Fruit fly (Drosophila melanogaster) whole organism, wandering third instar larva: Measurements from ENCODE around the gene Apt1.

ENCODE experiments used
- Abd-B ChIP-seq: fragments of >200 bp; optimal IDR thresholded peaks from 2 replicates; lab custom pipeline; 2017; ENCODE audit warnings: missing biosample characterization, missing genetic modification characterization
- CG9705 ChIP-seq: fragments of 200-800 bp; sonication (Bioruptor generic); optimal IDR thresholded peaks from 2 replicates; lab custom pipeline; 2018; ENCODE audit warnings: missing biosample characterization, mild to moderate bottlenecking, missing genetic modification characterization
- Dfd ChIP-seq: fragments of >200 bp; optimal IDR thresholded peaks from 2 replicates; lab custom pipeline; 2017; ENCODE audit warnings: missing biosample characterization, missing genetic modification characterization
- Dif ChIP-seq: fragments of 200-275, 200-300 bp; sonication (Bioruptor generic); optimal IDR thresholded peaks from 2 replicates; lab custom pipeline; 2018; ENCODE audit warnings: missing biosample characterization, missing genetic modification characterization; ENCODE audit not compliant: partially characterized antibody
- GATAd ChIP-seq: sonication (Bioruptor generic); optimal IDR thresholded peaks from 2 replicates; lab custom pipeline; 2016; ENCODE audit warnings: missing biosample characterization, missing genetic modification characterization
- HLH106 ChIP-seq: fragments of 200-800 bp; optimal IDR thresholded peaks from 3 replicates; lab custom pipeline; 2019; ENCODE audit warnings: missing biosample characterization, mild to moderate bottlenecking, missing genetic modification characterization, moderate library complexity
- Hnf4 ChIP-seq: fragments of 200-800 bp; sonication (Bioruptor generic); optimal IDR thresholded peaks from 2 replicates; lab custom pipeline; 2016; ENCODE audit warnings: missing biosample characterization, mild to moderate bottlenecking, missing genetic modification characterization
- Hr78 ChIP-seq: fragments of >200 bp; optimal IDR thresholded peaks from 2 replicates; lab custom pipeline; 2017; ENCODE audit warnings: missing biosample characterization, missing genetic modification characterization
- Hr83 ChIP-seq: fragments of 200-300 bp; sonication (Bioruptor generic); optimal IDR thresholded peaks from 2 replicates; lab custom pipeline; 2016; ENCODE audit warnings: missing biosample characterization, mild to moderate bottlenecking, missing genetic modification characterization, moderate library complexity; ENCODE audit not compliant: poor library complexity, severe bottlenecking
- Jra ChIP-seq: sonication (Bioruptor generic); optimal IDR thresholded peaks from 2 replicates; lab custom pipeline; 2016; ENCODE audit warnings: missing biosample characterization, missing genetic modification characterization
- Mio ChIP-seq: sonication (Bioruptor generic); optimal IDR thresholded peaks from 2 replicates; lab custom pipeline; 2016; ENCODE audit warnings: missing biosample characterization, missing genetic modification characterization
- Myc ChIP-seq: fragments of >200 bp; optimal IDR thresholded peaks from 2 replicates; lab custom pipeline; 2017
- N ChIP-seq: fragments of >200 bp; optimal IDR thresholded peaks from 2 replicates; lab custom pipeline; 2018; ENCODE audit warnings: missing biosample characterization, missing external identifiers, missing genetic modification characterization
- OdsH ChIP-seq: fragments of 200-800 bp; sonication (Bioruptor generic); optimal IDR thresholded peaks from 2 replicates; lab custom pipeline; 2016; ENCODE audit warnings: missing biosample characterization, mild to moderate bottlenecking, missing genetic modification characterization
- Rel ChIP-seq, 2 experiments: fragments of 200-800 bp; sonication (Bioruptor generic) in 1 of 2; optimal IDR thresholded peaks; 2 replicates in 1 of 2; 3 replicates in 1 of 2; lab custom pipeline; 2016 to 2019; ENCODE audit warnings: mild to moderate bottlenecking in 2 of 2, missing biosample characterization in 2 of 2, missing genetic modification characterization in 2 of 2, moderate library complexity in 1 of 2
- Sp1 ChIP-seq: fragments of 200-800 bp; sonication (Bioruptor generic); optimal IDR thresholded peaks from 3 replicates; lab custom pipeline; 2019; ENCODE audit warnings: missing biosample characterization, mild to moderate bottlenecking, missing genetic modification characterization, moderate library complexity
- Vsx2 ChIP-seq: fragments of 200-300, 225-300 bp; sonication (Bioruptor generic); optimal IDR thresholded peaks from 2 replicates; lab custom pipeline; 2018; ENCODE audit warnings: missing biosample characterization, missing genetic modification characterization; ENCODE audit not compliant: partially characterized antibody
- br ChIP-seq: fragments of 200-800 bp; sonication (Bioruptor generic); optimal IDR thresholded peaks from 2 replicates; lab custom pipeline; 2016; ENCODE audit warnings: missing biosample characterization, missing genetic modification characterization
- brk ChIP-seq: fragments of 200-800 bp; sonication (Bioruptor generic); optimal IDR thresholded peaks from 2 replicates; lab custom pipeline; 2016; ENCODE audit warnings: missing biosample characterization, mild to moderate bottlenecking, missing genetic modification characterization
- dl ChIP-seq, 2 experiments: fragments of 175-275, 200-275 bp in 1 of 2; fragments of 200-275 bp in 1 of 2; sonication (Bioruptor generic); optimal IDR thresholded peaks; lab custom pipeline; 2018; ENCODE audit warnings: mild to moderate bottlenecking in 2 of 2, missing biosample characterization in 2 of 2, missing genetic modification characterization in 2 of 2, moderate library complexity in 2 of 2; ENCODE audit not compliant: partially characterized antibody in 2 of 2, insufficient read depth in 1 of 2
- ey ChIP-seq: fragments of 200-800 bp; sonication (Bioruptor generic); optimal IDR thresholded peaks from 2 replicates; lab custom pipeline; 2016; ENCODE audit warnings: missing biosample characterization, missing genetic modification characterization
- foxo ChIP-seq, 2 experiments: fragments of 200-800 bp; sonication (Bioruptor generic); optimal IDR thresholded peaks; 2 replicates in 1 of 2; 3 replicates in 1 of 2; lab custom pipeline; 2016 to 2017; ENCODE audit warnings: missing biosample characterization in 2 of 2, missing genetic modification characterization in 2 of 2
- fru ChIP-seq: fragments of 200-800 bp; sonication (Bioruptor generic); optimal IDR thresholded peaks from 3 replicates; lab custom pipeline; 2016; ENCODE audit warnings: missing biosample characterization, mild to moderate bottlenecking, missing genetic modification characterization
- h ChIP-seq: fragments of 200-800 bp; sonication (Bioruptor generic); optimal IDR thresholded peaks from 3 replicates; lab custom pipeline; 2016; ENCODE audit warnings: missing biosample characterization, mild to moderate bottlenecking, missing genetic modification characterization
- jim ChIP-seq: fragments of 175-275, 200-325 bp; sonication (Bioruptor generic); optimal IDR thresholded peaks from 2 replicates; lab custom pipeline; 2016; ENCODE audit warnings: missing biosample characterization, mild to moderate bottlenecking, missing genetic modification characterization
- pan ChIP-seq: fragments of >200 bp; optimal IDR thresholded peaks from 2 replicates; lab custom pipeline; 2017
- psq ChIP-seq: fragments of 200-800 bp; sonication (Bioruptor generic); optimal IDR thresholded peaks from 3 replicates; lab custom pipeline; 2017; ENCODE audit warnings: missing biosample characterization, mild to moderate bottlenecking, missing genetic modification characterization, moderate library complexity
- rgr ChIP-seq: fragments of 200-800 bp; sonication (Bioruptor generic); optimal IDR thresholded peaks from 3 replicates; lab custom pipeline; 2016; ENCODE audit warnings: missing biosample characterization, mild to moderate bottlenecking, missing genetic modification characterization
- sage ChIP-seq: fragments of 200-800 bp; sonication (Bioruptor generic); optimal IDR thresholded peaks from 2 replicates; lab custom pipeline; 2016; ENCODE audit warnings: missing biosample characterization, mild to moderate bottlenecking, missing genetic modification characterization
- sv ChIP-seq: fragments of 200-800 bp; sonication (Bioruptor generic); optimal IDR thresholded peaks from 3 replicates; lab custom pipeline; 2016; ENCODE audit warnings: missing biosample characterization, missing genetic modification characterization
- tai ChIP-seq: sonication (Bioruptor generic); optimal IDR thresholded peaks from 2 replicates; lab custom pipeline; 2016; ENCODE audit warnings: missing biosample characterization, missing genetic modification characterization
- usp ChIP-seq: fragments of >200 bp; optimal IDR thresholded peaks from 2 replicates; lab custom pipeline; 2017; ENCODE audit warnings: missing biosample characterization, missing genetic modification characterization
- woc ChIP-seq: sonication (Bioruptor generic); optimal IDR thresholded peaks from 2 replicates; lab custom pipeline; 2016; ENCODE audit warnings: missing biosample characterization, mild to moderate bottlenecking, missing genetic modification characterization

The Apt1 gene

dm6 chr3L:11580919-11581318 lies 46.9 kb upstream of the Apt1 start, which contains the start of gene CG43391:
CG43391 (minus strand) TSS chr3L:11581019.
- no peak for TF ChIP-seq Myc (lab: Kevin White, UChicago)

- TF ChIP-seq rgr (GFP tag; lab: Kevin White, UChicago) (no peak), tai (GFP tag; lab: Kevin White, UChicago) (no peak), Abd-B (GFP tag; lab: Kevin White, UChicago) (no peak), Sp1 (GFP tag; lab: Kevin White, UChicago) (no peak), foxo (GFP tag; optimal IDR thresholded peaks at IDR 0.05; lab: Kevin White, UChicago) (no peak), Jra (no peak), dl (GFP tag; optimal IDR thresholded peaks at IDR 0.05; lab: Kevin White, UChicago; ENCODE audit: insufficient read depth in 1 of 2, partially characterized antibody in 2 of 2) (no peak), Rel (GFP tag; optimal IDR thresholded peaks at IDR 0.05; lab: Kevin White, UChicago) (no peak), Rel (tag; optimal IDR thresholded peaks at IDR 0.05; lab: Kevin White, UChicago) (no peak), fru (GFP tag; lab: Kevin White, UChicago) (no peak), GATAd (GFP tag; lab: Kevin White, UChicago) (no peak), Hr78 (GFP tag; lab: Kevin White, UChicago) (no peak), Myc (lab: Kevin White, UChicago) (no peak), pan (lab: Kevin White, UChicago) (no peak), CG9705 (GFP tag; lab: Kevin White, UChicago) (no peak), Vsx2 (GFP tag; lab: Kevin White, UChicago) (no peak), Hr83 (GFP tag; lab: Kevin White, UChicago) (no peak), brk (GFP tag; lab: Kevin White, UChicago) (no peak), woc (GFP tag; lab: Kevin White, UChicago) (no peak), OdsH (GFP tag; lab: Kevin White, UChicago) (no peak), sv (no peak)
- TF ChIP-seq, all 38 proteins: peak for 0
Observed at dm6 chr3L:11582097-11582496, 45.7 kb upstream of the Apt1 start, which contains the start of gene CG33269. CG33269 (minus strand) TSS chr3L:11582197.

dm6 chr3L:11583964-11584363 lies 43.9 kb upstream of the Apt1 start, which contains the start of gene CG32086:
CG32086 (minus strand) TSS chr3L:11584064.
- TF ChIP-seq Dif (GFP tag; lab: Kevin White, UChicago) (no peak), OdsH (GFP tag; lab: Kevin White, UChicago) (no peak), brk (GFP tag; lab: Kevin White, UChicago) (no peak), Rel (GFP tag; optimal IDR thresholded peaks at IDR 0.05; lab: Kevin White, UChicago) (no peak), Rel (tag; optimal IDR thresholded peaks at IDR 0.05; lab: Kevin White, UChicago) (no peak), HLH106 (tag; lab: Kevin White, UChicago) (no peak), rgr (GFP tag; lab: Kevin White, UChicago) (no peak)

- TF ChIP-seq h = peak; percentile 38
- no peak for TF ChIP-seq OdsH (GFP tag; lab: Kevin White, UChicago)
- peak; percentile 13 for TF ChIP-seq Hr83 (GFP tag; lab: Kevin White, UChicago)
- TF ChIP-seq ey (GFP tag; lab: Kevin White, UChicago) = no peak
- no peak for TF ChIP-seq Hr78 (GFP tag; lab: Kevin White, UChicago)
- TF ChIP-seq, all 38 proteins: peak for 2
Observed at dm6 chr3L:11586794-11587462, 40.9 kb upstream of the Apt1 start.

- no peak for TF ChIP-seq Dfd (GFP tag; lab: Kevin White, UChicago)
- TF ChIP-seq jim (GFP tag; lab: Kevin White, UChicago) = no peak
- TF ChIP-seq sage (GFP tag; lab: Kevin White, UChicago) = peak; percentile 26
- no peak for TF ChIP-seq dl (GFP tag; optimal IDR thresholded peaks at IDR 0.05; lab: Kevin White, UChicago; ENCODE audit: insufficient read depth in 1 of 2, partially characterized antibody in 2 of 2)
- no peak for TF ChIP-seq usp (GFP tag; lab: Kevin White, UChicago)
- peak; percentile 76 for TF ChIP-seq HLH106 (tag; lab: Kevin White, UChicago)
- TF ChIP-seq GATAd (GFP tag; lab: Kevin White, UChicago) = no peak
- peak; percentile 6 for TF ChIP-seq Hnf4 (GFP tag; lab: Kevin White, UChicago)
- peak; percentile 68 for TF ChIP-seq br (GFP tag; lab: Kevin White, UChicago)
- peak; percentile 39 for TF ChIP-seq OdsH (GFP tag; lab: Kevin White, UChicago)
- TF ChIP-seq fru (GFP tag; lab: Kevin White, UChicago) = peak; percentile 74
- TF ChIP-seq rgr (GFP tag; lab: Kevin White, UChicago) = peak; percentile 68
- no peak for TF ChIP-seq Rel (GFP tag; optimal IDR thresholded peaks at IDR 0.05; lab: Kevin White, UChicago)
- TF ChIP-seq Rel (tag; optimal IDR thresholded peaks at IDR 0.05; lab: Kevin White, UChicago) = peak; percentile 31
- TF ChIP-seq sv = peak; percentile 15
- TF ChIP-seq Abd-B (GFP tag; lab: Kevin White, UChicago) = no peak
- TF ChIP-seq Mio (GFP tag; lab: Kevin White, UChicago) = no peak
- no peak for TF ChIP-seq brk (GFP tag; lab: Kevin White, UChicago)
- TF ChIP-seq Vsx2 (GFP tag; lab: Kevin White, UChicago) = no peak
- TF ChIP-seq Hr83 (GFP tag; lab: Kevin White, UChicago) = no peak
- no peak for TF ChIP-seq Hr78 (GFP tag; lab: Kevin White, UChicago)
- TF ChIP-seq Myc (lab: Kevin White, UChicago) = peak; percentile 74
- peak; percentile 89 for TF ChIP-seq woc (GFP tag; lab: Kevin White, UChicago)
- peak; percentile 38 for TF ChIP-seq psq
- TF ChIP-seq Sp1 (GFP tag; lab: Kevin White, UChicago) = peak; percentile 75
- TF ChIP-seq N (GFP tag; lab: Kevin White, UChicago) = no peak
Observed at dm6 chr3L:11587720-11588580, 39.9 kb upstream of the Apt1 start, which contains the start of gene rt. rt (minus strand) TSS chr3L:11587770.
